Fruit fly (Drosophila melanogaster): Measurements from ENCODE around the gene Culd.

Culd gene

DNA sequence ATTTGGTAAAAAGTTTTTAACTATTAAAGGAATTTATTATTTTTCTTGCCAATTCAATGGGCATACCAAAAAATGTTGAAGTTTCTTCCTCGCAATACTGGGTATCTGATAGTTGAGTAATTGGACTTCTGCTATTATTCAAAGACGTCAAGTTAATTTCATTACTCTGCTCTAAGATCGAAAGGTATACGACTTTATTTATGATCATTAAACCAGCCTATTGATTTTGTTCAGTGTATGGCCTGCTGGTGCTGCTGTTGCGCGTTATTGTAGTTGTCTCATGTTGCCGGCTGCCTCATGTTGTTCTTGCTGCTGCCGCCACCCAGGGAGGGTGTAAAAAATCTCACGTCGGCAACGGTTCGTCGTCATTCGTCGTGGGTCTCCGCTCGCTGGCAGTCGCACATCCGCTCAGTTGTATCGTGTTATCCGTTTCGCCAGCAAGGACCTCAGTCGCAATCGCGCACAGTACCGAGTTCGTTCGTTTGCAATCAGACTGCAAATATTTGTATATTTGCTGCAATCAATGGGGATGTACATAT is 39.6 kb upstream of the Culd start, which contains the start of gene CG7120 (continued):
- no peak for TF ChIP-seq prd (optimal IDR thresholded peaks at IDR 0.05)
- TF ChIP-seq prd (GFP tag; IDR thresholded peaks at IDR 0.05) = peak; percentile 55; the same call in 2 of the 3 replicates
- TF ChIP-seq CG2712 (tag; optimal IDR thresholded peaks at IDR 0.05) = peak; percentile 57
- no peak for TF ChIP-seq Sry-β (GFP tag; optimal IDR thresholded peaks at IDR 0.05)
- peak; percentile 40 for TF ChIP-seq mam (GFP tag; optimal IDR thresholded peaks at IDR 0.05)
- peak; percentile 54 for TF ChIP-seq ewg (GFP tag; optimal IDR thresholded peaks at IDR 0.05)
- peak; percentile 27 for TF ChIP-seq bcd (GFP tag; optimal IDR thresholded peaks at IDR 0.05)
- no peak for TF ChIP-seq gsb-n (tag; optimal IDR thresholded peaks at IDR 0.05)
- peak; percentile 54 for TF ChIP-seq CG13424 (tag; optimal IDR thresholded peaks at IDR 0.05)
- TF ChIP-seq CG9932 (GFP tag; IDR thresholded peaks at IDR 0.05) = no peak; the same call in 1 of the 2 replicates
- TF ChIP-seq CG6254 (GFP tag; optimal IDR thresholded peaks at IDR 0.05) = peak; percentile 40
- TF ChIP-seq Xbp1 (GFP tag; optimal IDR thresholded peaks at IDR 0.05) = peak; percentile 49

DNA sequence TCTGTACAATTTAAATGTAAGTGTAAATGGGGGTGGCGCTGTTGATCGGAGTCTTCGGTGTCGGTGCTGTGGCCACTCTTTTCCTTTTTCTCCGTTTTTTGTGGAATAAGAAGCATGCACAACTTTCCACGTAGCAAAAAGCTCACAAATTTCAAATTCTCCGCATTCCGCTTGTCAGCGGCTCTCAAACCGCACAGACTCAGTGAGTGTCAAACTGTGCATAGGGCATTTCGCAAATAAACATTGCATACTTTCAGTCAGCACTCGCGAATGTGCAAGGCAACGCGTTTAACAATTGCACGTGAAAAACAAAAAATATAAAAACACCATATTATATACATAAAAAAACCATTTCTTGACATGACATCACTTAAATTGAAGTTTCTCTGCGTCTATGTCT is 38.8 kb upstream of the Culd start:
- TF ChIP-seq hth (optimal IDR thresholded peaks at IDR 0.05) = no peak
- no peak for TF ChIP-seq CG15011 (GFP tag; optimal IDR thresholded peaks at IDR 0.05)
- TF ChIP-seq cwo (GFP tag; optimal IDR thresholded peaks at IDR 0.05) = no peak
- TF ChIP-seq Hmx (GFP tag; optimal IDR thresholded peaks at IDR 0.05) = no peak
- no peak for TF ChIP-seq hbn (GFP tag; IDR thresholded peaks at IDR 0.05; ENCODE audit: partially characterized antibody)
- TF ChIP-seq run (tag; optimal IDR thresholded peaks at IDR 0.05) = no peak
- TF ChIP-seq CG42726 (GFP tag; IDR thresholded peaks at IDR 0.05; ENCODE audit: partially characterized antibody) = peak; percentile 53; the same call in 1 of the 2 replicates
- no peak for TF ChIP-seq CG4404 (GFP tag; IDR thresholded peaks at IDR 0.05)
- TF ChIP-seq prd (optimal IDR thresholded peaks at IDR 0.05) = no peak
- 0 out of 3 replicates have a peak, but pooled peaks have one; percentile 28 for TF ChIP-seq prd (GFP tag; IDR thresholded peaks at IDR 0.05)
- TF ChIP-seq emc (GFP tag; optimal IDR thresholded peaks at IDR 0.05) = no peak
- no peak for TF ChIP-seq Bdp1 (GFP tag; optimal IDR thresholded peaks at IDR 0.05)
- peak; percentile 29; the same call in 1 of the 3 replicates for TF ChIP-seq HLH4C (GFP tag; IDR thresholded peaks at IDR 0.05; ENCODE audit: partially characterized antibody)
- TF ChIP-seq ap (GFP tag; IDR thresholded peaks at IDR 0.05) = no peak
- TF ChIP-seq slou (GFP tag; optimal IDR thresholded peaks at IDR 0.05) = no peak
- TF ChIP-seq bab2 (GFP tag; optimal IDR thresholded peaks at IDR 0.05) = no peak
- TF ChIP-seq row (GFP tag; IDR thresholded peaks at IDR 0.05) = no peak
- TF ChIP-seq sens (GFP tag) = no peak
- TF ChIP-seq CG16815 (GFP tag; optimal IDR thresholded peaks at IDR 0.05) = no peak
- 0 out of 3 replicates have a peak, but pooled peaks have one; percentile 7 for TF ChIP-seq CG34422 (GFP tag; IDR thresholded peaks at IDR 0.05)
- TF ChIP-seq cg (GFP tag; optimal IDR thresholded peaks at IDR 0.05) = no peak
- TF ChIP-seq tap (tag; optimal IDR thresholded peaks at IDR 0.05) = no peak
- no peak for TF ChIP-seq YL-1 (GFP tag; optimal IDR thresholded peaks at IDR 0.05)
- TF ChIP-seq pb (GFP tag; optimal IDR thresholded peaks at IDR 0.05) = no peak
- no peak for TF ChIP-seq CG11085 (GFP tag; IDR thresholded peaks at IDR 0.05)
- TF ChIP-seq en (GFP tag; optimal IDR thresholded peaks at IDR 0.05) = no peak
- TF ChIP-seq Nf-YA (GFP tag; IDR thresholded peaks at IDR 0.05) = no peak
- TF ChIP-seq repo (GFP tag; optimal IDR thresholded peaks at IDR 0.05) = no peak
- no peak for TF ChIP-seq CG17568 (GFP tag; optimal IDR thresholded peaks at IDR 0.05)
- no peak for TF ChIP-seq CG11695 (GFP tag; IDR thresholded peaks at IDR 0.05)
- no peak for TF ChIP-seq sima (GFP tag; optimal IDR thresholded peaks at IDR 0.05)
- no peak for TF ChIP-seq Atf6 (GFP tag; IDR thresholded peaks at IDR 0.05)
- no peak for TF ChIP-seq CG13296 (GFP tag; optimal IDR thresholded peaks at IDR 0.05)
- TF ChIP-seq B-H1 (GFP tag; IDR thresholded peaks at IDR 0.05) = no peak
- TF ChIP-seq CG7786 (GFP tag; optimal IDR thresholded peaks at IDR 0.05) = no peak
- TF ChIP-seq CG5180 (GFP tag; optimal IDR thresholded peaks at IDR 0.05) = no peak
- TF ChIP-seq CG17802 (tag; optimal IDR thresholded peaks at IDR 0.05) = no peak
- TF ChIP-seq CG14860 (GFP tag; IDR thresholded peaks at IDR 0.05; ENCODE audit: partially characterized antibody) = peak; percentile 55; the same call in 2 of the 3 replicates
- TF ChIP-seq knrl (GFP tag; IDR thresholded peaks at IDR 0.05; ENCODE audit: partially characterized antibody) = peak; percentile 63
- TF ChIP-seq fru (optimal IDR thresholded peaks at IDR 0.05) = no peak

Data from whole organism, embryonic.